Worm (Caenorhabditis elegans): ENCODE results near the gene gln-1.

gln-1 gene

DNA sequence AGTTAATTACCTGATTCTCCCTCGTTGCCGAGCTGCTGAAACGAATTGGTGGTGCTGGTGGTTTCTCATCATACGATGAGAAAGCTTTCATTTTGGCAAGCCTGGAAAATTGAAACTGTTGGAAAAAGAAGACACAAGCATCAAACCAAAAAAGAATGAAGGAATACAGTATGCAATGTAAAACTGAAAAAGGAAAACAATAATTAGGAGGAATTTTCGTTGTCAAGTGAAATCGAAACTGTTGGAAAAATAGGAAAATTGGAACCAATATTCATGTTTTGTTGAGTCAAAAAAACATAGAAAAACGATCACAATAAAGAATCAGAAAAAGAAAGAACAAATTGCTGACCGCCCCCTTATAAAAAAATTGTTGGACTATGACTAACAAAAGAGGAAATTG is 9.5 kb upstream of the gln-1 start, which contains the start of gene pak-1:
Gene pak-1 (minus strand): TSS at position 101 of the 400 bp plus-strand sequence.
- TF ChIP-seq lir-3 (tag; optimal IDR thresholded peaks at IDR 0.05) (no peak), zag-1 (tag; optimal IDR thresholded peaks at IDR 0.05) (no peak), zfp-3 (GFP tag; conservative IDR thresholded peaks at IDR 0.05) (no peak), fkh-10 (GFP tag; optimal IDR thresholded peaks at IDR 0.05) (no peak), sdz-12 (GFP tag; optimal IDR thresholded peaks at IDR 0.05) (no peak)

DNA sequence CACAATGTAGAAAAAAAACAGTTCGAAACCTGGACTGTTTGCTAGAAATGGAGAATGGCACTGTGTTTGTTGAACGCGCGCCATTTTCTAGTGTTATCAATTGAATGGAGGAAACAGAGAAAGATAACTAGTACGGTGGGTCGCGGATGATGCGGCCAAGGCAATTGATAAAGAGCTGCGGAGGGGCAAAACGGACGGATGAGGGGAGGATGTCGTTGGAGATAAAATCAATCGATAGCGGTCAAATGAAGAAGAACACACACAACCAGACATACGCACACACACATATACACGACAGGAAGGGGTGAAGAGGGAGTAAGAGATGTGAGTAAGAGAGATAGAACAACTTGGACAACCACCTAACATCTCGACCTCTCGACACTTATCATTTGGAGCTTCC is 8.0 kb upstream of the gln-1 start:
- peak; percentile 49 for TF ChIP-seq nhr-28 (tag; optimal IDR thresholded peaks at IDR 0.05)
- peak; percentile 20 for TF ChIP-seq ceh-28 (tag; optimal IDR thresholded peaks at IDR 0.05)
- no peak for TF ChIP-seq vab-7 (GFP tag; IDR thresholded peaks at IDR 0.05)
- no peak for TF ChIP-seq daf-16 (GFP tag; optimal IDR thresholded peaks at IDR 0.05)
- peak; percentile 26 for TF ChIP-seq daf-16 (tag; optimal IDR thresholded peaks at IDR 0.05)
- TF ChIP-seq F26F4.8 (GFP tag; conservative IDR thresholded peaks at IDR 0.05) = no peak
- peak; percentile 37 for TF ChIP-seq hlh-11 (tag; optimal IDR thresholded peaks at IDR 0.05)

DNA sequence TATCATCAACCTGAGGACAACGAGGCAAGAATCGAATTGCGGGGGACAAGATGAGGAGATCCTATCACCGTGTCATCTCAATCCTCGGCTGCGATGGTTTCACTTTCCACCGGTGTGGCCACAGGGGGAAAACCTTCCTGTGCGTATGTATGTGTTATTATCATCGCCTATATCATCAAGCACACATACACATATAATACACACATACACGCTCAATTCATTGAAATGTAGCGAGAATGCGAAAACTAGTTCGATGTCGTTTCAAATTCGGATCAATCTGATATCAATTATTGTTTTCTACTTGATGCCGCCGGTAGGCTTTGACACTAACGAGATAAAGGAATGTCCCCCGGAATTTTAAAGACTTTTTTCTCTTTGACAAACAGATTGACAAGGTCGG is 7.2 kb upstream of the gln-1 start:
- TF ChIP-seq mxl-3 (GFP tag; optimal IDR thresholded peaks at IDR 0.05) (peak; percentile 26), lir-3 (tag; optimal IDR thresholded peaks at IDR 0.05) (no peak), nhr-111 (GFP tag; optimal IDR thresholded peaks at IDR 0.05) (no peak), unc-62 (GFP tag; optimal IDR thresholded peaks at IDR 0.05 in 1 of 2) (peak in 1 of 2 experiments; percentile 32), unc-62 (tag; optimal IDR thresholded peaks at IDR 0.05) (no peak), unc-130 (GFP tag; optimal IDR thresholded peaks at IDR 0.05) (no peak), nhr-28 (tag; optimal IDR thresholded peaks at IDR 0.05) (peak; percentile 69)

DNA sequence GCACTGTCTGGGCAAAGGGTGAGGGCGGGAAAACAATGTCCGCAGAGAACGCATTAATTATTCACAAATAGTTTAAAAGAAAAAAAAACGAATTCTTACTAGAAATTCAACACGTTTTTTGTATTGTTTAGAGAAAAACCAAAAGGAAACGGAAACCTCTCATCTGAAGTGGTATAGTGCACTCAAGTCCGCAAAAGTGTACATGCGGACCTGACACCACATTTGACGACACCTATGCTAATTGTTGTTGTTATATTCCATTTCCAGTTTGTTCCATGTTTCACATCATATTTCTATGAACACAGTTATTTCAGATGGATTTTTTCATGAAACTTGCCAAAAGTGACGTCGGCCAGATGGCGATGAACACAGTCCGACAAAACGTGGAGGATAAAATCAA is 5.3 kb upstream of the gln-1 start, which contains the start of gene C45B2.6:
Gene C45B2.6 (plus strand): TSS at position 136 of the 400 bp plus-strand sequence.
- no peak for TF ChIP-seq F44E2.7 (GFP tag; IDR thresholded peaks at IDR 0.05)
- no peak for TF ChIP-seq dmd-6 (GFP tag; IDR thresholded peaks at IDR 0.05)
- TF ChIP-seq Y105C5A.15 (GFP tag; IDR thresholded peaks at IDR 0.05) = no peak
- TF ChIP-seq duxl-1 (tag; optimal IDR thresholded peaks at IDR 0.05; ENCODE audit: poor library complexity) = no peak
- TF ChIP-seq nhr-42 (GFP tag; IDR thresholded peaks at IDR 0.05) = no peak
- no peak for TF ChIP-seq daf-16 (GFP tag; optimal IDR thresholded peaks at IDR 0.05)
- TF ChIP-seq daf-16 (tag; optimal IDR thresholded peaks at IDR 0.05) = peak; percentile 13
- TF ChIP-seq hlh-11 (tag; optimal IDR thresholded peaks at IDR 0.05) = no peak
- no peak for TF ChIP-seq F37D6.2 (tag; optimal IDR thresholded peaks at IDR 0.05)
- no peak for TF ChIP-seq R02D3.7 (tag; optimal IDR thresholded peaks at IDR 0.05)
- TF ChIP-seq hmg-1.1 (GFP tag; IDR thresholded peaks at IDR 0.05) = no peak
- no peak for TF ChIP-seq nhr-102 (tag; optimal IDR thresholded peaks at IDR 0.05)
- no peak for TF ChIP-seq ceh-62 (tag; optimal IDR thresholded peaks at IDR 0.05)
- TF ChIP-seq dve-1 (tag; optimal IDR thresholded peaks at IDR 0.05; ENCODE audit: insufficient read depth) = peak; percentile 31
- peak; percentile 4 for TF ChIP-seq dpl-1 (GFP tag; optimal IDR thresholded peaks at IDR 0.05)
- no peak for TF ChIP-seq dmd-9 (GFP tag; IDR thresholded peaks at IDR 0.05)
- no peak for TF ChIP-seq tag-97 (GFP tag; IDR thresholded peaks at IDR 0.05)
- no peak for TF ChIP-seq ceh-32 (tag; optimal IDR thresholded peaks at IDR 0.05; ENCODE audit: poor library complexity)
- peak in 1 of 2 experiments; percentile 43 for TF ChIP-seq lsy-2 (tag; optimal IDR thresholded peaks at IDR 0.05)
- TF ChIP-seq Y5F2A.4 (GFP tag; optimal IDR thresholded peaks at IDR 0.05) = no peak
- TF ChIP-seq madf-9 (GFP tag; conservative IDR thresholded peaks at IDR 0.05) = no peak
- TF ChIP-seq Y48G9A.11 (GFP tag; IDR thresholded peaks at IDR 0.05) = no peak
- TF ChIP-seq ceh-20 (GFP tag; IDR thresholded peaks at IDR 0.05) = no peak
